Fruit fly (Drosophila melanogaster) whole organism, embryonic: ENCODE data around the gene Eno.
A peak's percentile ranks its signal among the peaks of the same experiment; 100 is the strongest.

Experiments
- Antp ChIP-seq: fragments of 200-800 bp; sonication (Bioruptor generic); optimal IDR thresholded peaks from 3 replicates; lab custom pipeline; 2016; ENCODE audit warnings: missing biosample characterization, missing genetic modification characterization
- Bgb ChIP-seq: fragments of 200-800 bp; sonication (Bioruptor generic); IDR thresholded peaks from 2 replicates; pipeline ENCODE4 v1.3.6; 2022; ENCODE audit warnings: missing biosample characterization, missing genetic modification characterization; ENCODE audit not compliant: partially characterized antibody
- CG10366 ChIP-seq: fragments of 200-800 bp; sonication (Bioruptor generic); IDR thresholded peaks from 2 replicates; pipeline ENCODE4 v1.3.6; 2022; ENCODE audit warnings: missing biosample characterization, missing genetic modification characterization
- CG11696 ChIP-seq: fragments of 200-800 bp; sonication (Bioruptor generic); IDR thresholded peaks from 2 replicates; pipeline ENCODE4 v1.3.6; 2022; ENCODE audit warnings: missing biosample characterization, missing genetic modification characterization
- CG12155 ChIP-seq: fragments of 200-800 bp; sonication (Bioruptor generic); optimal IDR thresholded peaks from 3 replicates; lab custom pipeline; 2016; ENCODE audit warnings: missing biosample characterization, missing genetic modification characterization
- CG12299 ChIP-seq: fragments of 200-800 bp; sonication (Bioruptor generic); optimal IDR thresholded peaks from 2 replicates; lab custom pipeline; 2018; ENCODE audit warnings: missing biosample characterization, mild to moderate bottlenecking, missing genetic modification characterization
- CG14710 ChIP-seq: fragments of 200-800 bp; sonication (Bioruptor generic); optimal IDR thresholded peaks from 3 replicates; lab custom pipeline; 2019; ENCODE audit warnings: missing biosample characterization, mild to moderate bottlenecking, missing genetic modification characterization, moderate library complexity
- CG16813 ChIP-seq: fragments of 200-800 bp; sonication (Bioruptor generic); IDR thresholded peaks from 3 replicates; pipeline ENCODE4 v1.3.6; 2022; ENCODE audit warnings: missing biosample characterization, missing genetic modification characterization; ENCODE audit not compliant: partially characterized antibody
- CG16863 ChIP-seq: fragments of 200-800 bp; sonication (Bioruptor generic); optimal IDR thresholded peaks from 3 replicates; lab custom pipeline; 2016; ENCODE audit warnings: missing biosample characterization, missing genetic modification characterization
- CG2129 ChIP-seq: fragments of 200-800 bp; sonication (Bioruptor generic); IDR thresholded peaks from 2 replicates; pipeline ENCODE4 v1.3.6; 2022; ENCODE audit warnings: missing biosample characterization, missing genetic modification characterization; ENCODE audit not compliant: partially characterized antibody
- CG2889 ChIP-seq: fragments of 200-800 bp; sonication (Bioruptor generic); IDR thresholded peaks from 3 replicates; pipeline ENCODE4 v1.3.6; 2022; ENCODE audit warnings: missing biosample characterization, missing genetic modification characterization
- CG30431 ChIP-seq: fragments of 200-800 bp; sonication (Bioruptor generic); optimal IDR thresholded peaks from 2 replicates; lab custom pipeline; 2017; ENCODE audit warnings: missing biosample characterization, missing genetic modification characterization
- CG31441 ChIP-seq: fragments of 200-800 bp; sonication (Bioruptor generic); IDR thresholded peaks from 2 replicates; pipeline ENCODE4 v1.3.6; 2022; ENCODE audit warnings: missing biosample characterization, missing genetic modification characterization
- CG33213 ChIP-seq: fragments of 200-800 bp; sonication (Bioruptor generic); optimal IDR thresholded peaks from 3 replicates; lab custom pipeline; 2016; ENCODE audit warnings: missing biosample characterization, missing genetic modification characterization
- CG34224 ChIP-seq: fragments of 200-800 bp; sonication (Bioruptor generic); IDR thresholded peaks from 3 replicates; pipeline ENCODE4 v1.3.6; 2022; ENCODE audit warnings: missing biosample characterization, missing genetic modification characterization; ENCODE audit not compliant: partially characterized antibody
- CG42726 ChIP-seq: fragments of 200-800 bp; sonication (Bioruptor generic); IDR thresholded peaks from 2 replicates; pipeline ENCODE4 v1.3.6; 2022; ENCODE audit warnings: missing biosample characterization, missing genetic modification characterization; ENCODE audit not compliant: partially characterized antibody
- CG4707 ChIP-seq: fragments of 200-800 bp; sonication (Bioruptor generic); optimal IDR thresholded peaks from 2 replicates; lab custom pipeline; 2018; ENCODE audit warnings: missing biosample characterization, mild to moderate bottlenecking, missing genetic modification characterization, moderate library complexity
- CG6791 ChIP-seq: fragments of 200-800 bp; sonication (Bioruptor generic); IDR thresholded peaks from 3 replicates; pipeline ENCODE4 v1.3.6; 2022; ENCODE audit warnings: missing biosample characterization, missing genetic modification characterization; ENCODE audit not compliant: partially characterized antibody
- CG6813 ChIP-seq: fragments of 200-800 bp; sonication (Bioruptor generic); optimal IDR thresholded peaks from 2 replicates; lab custom pipeline; 2017; ENCODE audit warnings: missing biosample characterization, missing genetic modification characterization, mild to moderate bottlenecking, moderate library complexity, missing genetic modification reagents
- CG7839 ChIP-seq: fragments of 200-800 bp; sonication (Bioruptor generic); optimal IDR thresholded peaks from 3 replicates; lab custom pipeline; 2018; ENCODE audit warnings: missing biosample characterization, mild to moderate bottlenecking, missing genetic modification characterization, moderate library complexity
- CG9727 ChIP-seq: fragments of 200-800 bp; sonication (Bioruptor generic); optimal IDR thresholded peaks from 3 replicates; lab custom pipeline; 2017; ENCODE audit warnings: missing biosample characterization, mild to moderate bottlenecking, missing genetic modification characterization
- CG9932 ChIP-seq: fragments of 200-800 bp; sonication (Bioruptor generic); IDR thresholded peaks from 2 replicates; pipeline ENCODE4 v1.3.6; 2022; ENCODE audit warnings: missing biosample characterization, missing genetic modification characterization
- D19B ChIP-seq: fragments of 200-800 bp; sonication (Bioruptor generic); optimal IDR thresholded peaks from 2 replicates; lab custom pipeline; 2017; ENCODE audit warnings: missing biosample characterization, mild to moderate bottlenecking, missing genetic modification characterization
- Doc2 ChIP-seq: fragments of 200-800 bp; sonication (Bioruptor generic); IDR thresholded peaks from 2 replicates; pipeline ENCODE4 v1.3.6; 2022; ENCODE audit warnings: missing biosample characterization, missing genetic modification characterization
- Doc3 ChIP-seq: fragments of 200-800 bp; sonication (Bioruptor generic); IDR thresholded peaks from 3 replicates; pipeline ENCODE4 v1.3.6; 2022; ENCODE audit warnings: missing biosample characterization, missing genetic modification characterization; ENCODE audit not compliant: partially characterized antibody
- Eip74EF ChIP-seq, 2 experiments: fragments of 200-800 bp in 1 of 2; fragments of >200 bp in 1 of 2; sonication (Bioruptor generic) in 1 of 2; optimal IDR thresholded peaks; 2 replicates each; lab custom pipeline; 2017 to 2019; ENCODE audit warnings: missing biosample characterization in 2 of 2, missing genetic modification characterization in 2 of 2, mild to moderate bottlenecking in 1 of 2, moderate library complexity in 1 of 2
- Hr78 ChIP-seq, 2 experiments: fragments of 200-800 bp in 1 of 2; fragments of >200 bp in 1 of 2; sonication (Bioruptor generic) in 1 of 2; optimal IDR thresholded peaks; 2 replicates each; lab custom pipeline; 2017 to 2019; ENCODE audit warnings: missing biosample characterization in 2 of 2, missing genetic modification characterization in 2 of 2, mild to moderate bottlenecking in 1 of 2, moderate library complexity in 1 of 2
- Med ChIP-seq: fragments of 200-800 bp; sonication (Bioruptor generic); peaks from one replicate; lab custom pipeline; 2016; ENCODE audit warnings: missing biosample characterization, missing genetic modification characterization, mild to moderate bottlenecking, inconsistent platforms, moderate library complexity
- NFAT ChIP-seq: fragments of 200-800 bp; sonication (Bioruptor generic); IDR thresholded peaks from 2 replicates; pipeline ENCODE4 v1.3.6; 2022; ENCODE audit warnings: missing biosample characterization, missing genetic modification characterization
- Scr ChIP-seq: fragments of 200-800 bp; sonication (Bioruptor generic); IDR thresholded peaks from 2 replicates; pipeline ENCODE4 v1.3.6; 2022; ENCODE audit warnings: missing biosample characterization, missing genetic modification characterization; ENCODE audit not compliant: partially characterized antibody
- Sin3A ChIP-seq: fragments of >200 bp; optimal IDR thresholded peaks from 2 replicates; lab custom pipeline; 2018
- Sry-β ChIP-seq: fragments of 200-800 bp; sonication (Bioruptor generic); optimal IDR thresholded peaks from 2 replicates; lab custom pipeline; 2018; ENCODE audit warnings: missing biosample characterization, mild to moderate bottlenecking, missing genetic modification characterization, moderate library complexity
- Stat92E ChIP-seq, 3 experiments: fragments of >200 bp in 2 of 3; fragments of 200-800 bp in 1 of 3; sonication (Bioruptor generic) in 1 of 3; optimal IDR thresholded peaks; 2 replicates each; lab custom pipeline; 2017 to 2019; ENCODE audit warnings: missing biosample characterization in 3 of 3, missing genetic modification characterization in 3 of 3, mild to moderate bottlenecking in 1 of 3, moderate library complexity in 1 of 3
- YL-1 ChIP-seq: fragments of 200-800 bp; sonication (Bioruptor generic); optimal IDR thresholded peaks from 3 replicates; lab custom pipeline; 2017; ENCODE audit warnings: missing biosample characterization, mild to moderate bottlenecking, missing genetic modification characterization
- bbx ChIP-seq: fragments of 200-800 bp; sonication (Bioruptor generic); IDR thresholded peaks from 2 replicates; pipeline ENCODE4 v1.3.6; 2022; ENCODE audit warnings: missing biosample characterization, missing genetic modification characterization; ENCODE audit not compliant: partially characterized antibody
- crp ChIP-seq, 2 experiments: fragments of 200-800 bp; sonication (Bioruptor generic); optimal IDR thresholded peaks; 2 replicates in 1 of 2; 3 replicates in 1 of 2; lab custom pipeline; 2017; ENCODE audit warnings: missing biosample characterization in 2 of 2, missing genetic modification characterization in 2 of 2, mild to moderate bottlenecking in 1 of 2, moderate library complexity in 1 of 2
- fd102C ChIP-seq: fragments of 200-800 bp; sonication (Bioruptor generic); optimal IDR thresholded peaks from 2 replicates; lab custom pipeline; 2018; ENCODE audit warnings: missing biosample characterization, mild to moderate bottlenecking, missing genetic modification characterization, moderate library complexity
- gcm ChIP-seq: fragments of 200-800 bp; sonication (Bioruptor generic); optimal IDR thresholded peaks from 2 replicates; lab custom pipeline; 2019; ENCODE audit warnings: missing biosample characterization, mild to moderate bottlenecking, missing genetic modification characterization, moderate library complexity
- gro ChIP-seq: fragments of 200-800 bp; sonication (Bioruptor generic); optimal IDR thresholded peaks from 2 replicates; lab custom pipeline; 2016; ENCODE audit warnings: missing biosample characterization, missing genetic modification characterization
- inv ChIP-seq: fragments of 200-800 bp; sonication (Bioruptor generic); IDR thresholded peaks from 2 replicates; pipeline ENCODE4 v1.3.6; 2022; ENCODE audit warnings: missing biosample characterization, missing genetic modification characterization; ENCODE audit not compliant: partially characterized antibody
- jigr1 ChIP-seq: fragments of 200-800 bp; sonication (Bioruptor generic); IDR thresholded peaks from 3 replicates; pipeline ENCODE4 v1.3.6; 2022; ENCODE audit warnings: missing biosample characterization, missing genetic modification characterization
- nerfin-1 ChIP-seq: fragments of 200-800 bp; sonication (Bioruptor generic); optimal IDR thresholded peaks from 3 replicates; lab custom pipeline; 2019; ENCODE audit warnings: missing biosample characterization, mild to moderate bottlenecking, missing genetic modification characterization, moderate library complexity
- nmo ChIP-seq: fragments of 200-800 bp; sonication (Bioruptor generic); optimal IDR thresholded peaks from 2 replicates; lab custom pipeline; 2018; ENCODE audit warnings: missing biosample characterization, mild to moderate bottlenecking, missing genetic modification characterization, moderate library complexity
- nom ChIP-seq: fragments of 200-800 bp; sonication (Bioruptor generic); optimal IDR thresholded peaks from 2 replicates; lab custom pipeline; 2017; ENCODE audit warnings: missing biosample characterization, missing genetic modification characterization, mild to moderate bottlenecking, moderate library complexity, missing genetic modification reagents
- stwl ChIP-seq: fragments of 200-800 bp; sonication (Bioruptor generic); optimal IDR thresholded peaks from 3 replicates; lab custom pipeline; 2018; ENCODE audit warnings: missing biosample characterization, mild to moderate bottlenecking, missing genetic modification characterization, moderate library complexity
- unc-4 ChIP-seq: fragments of 200-800 bp; sonication (Bioruptor generic); IDR thresholded peaks from 2 replicates; pipeline ENCODE4 v1.3.6; 2022; ENCODE audit warnings: missing biosample characterization, missing genetic modification characterization; ENCODE audit not compliant: partially characterized antibody
- vnd ChIP-seq: fragments of 200-800 bp; sonication (Bioruptor generic); IDR thresholded peaks from 3 replicates; pipeline ENCODE4 v1.3.6; 2022; ENCODE audit warnings: missing biosample characterization, missing genetic modification characterization; ENCODE audit not compliant: partially characterized antibody
- z ChIP-seq: fragments of 200-800 bp; sonication (Bioruptor generic); IDR thresholded peaks from 3 replicates; pipeline ENCODE4 v1.3.6; 2022; ENCODE audit warnings: missing biosample characterization, missing genetic modification characterization

The Eno gene

dm6 chr2L:1751953-1752352 lies 22.5 kb upstream of the Eno start, which contains the start of the genes CG17712 and CG17648 (continued):
- TF ChIP-seq CG9932 (GFP tag; lab: Robert Waterston, UW) (no peak), Sry-β (peak; percentile 82), crp (GFP tag; optimal IDR thresholded peaks at IDR 0.05; lab: Kevin White, UChicago) (peak; percentile 31 to 90), inv (GFP tag; lab: Robert Waterston, UW) (peak; percentile 65), CG42726 (GFP tag; lab: Robert Waterston, UW) (peak; percentile 79), Doc3 (GFP tag; lab: Robert Waterston, UW) (peak; percentile 85), CG31441 (GFP tag; lab: Robert Waterston, UW) (0 out of 2 replicates have a peak, but pooled peaks have one; percentile 19), stwl (tag; lab: Kevin White, UChicago) (peak; percentile 86), CG16863 (GFP tag; lab: Kevin White, UChicago) (no peak), Stat92E (GFP tag; optimal IDR thresholded peaks at IDR 0.05; lab: Kevin White, UChicago) (no peak), Hr78 (GFP tag; optimal IDR thresholded peaks at IDR 0.05; lab: Kevin White, UChicago) (no peak), nerfin-1 (tag; lab: Kevin White, UChicago) (peak; percentile 15), YL-1 (GFP tag; lab: Kevin White, UChicago) (peak; percentile 30), Doc2 (GFP tag; lab: Robert Waterston, UW) (no peak), nom (GFP tag; lab: Kevin White, UChicago) (no peak), CG2889 (GFP tag; lab: Robert Waterston, UW) (no peak), CG16813 (GFP tag; lab: Robert Waterston, UW) (peak; percentile 82), bbx (GFP tag; lab: Robert Waterston, UW) (peak; percentile 87), CG12299 (tag; lab: Kevin White, UChicago) (no peak), gcm (peak; percentile 72), CG2129 (GFP tag; lab: Robert Waterston, UW) (peak; percentile 51), CG30431 (GFP tag; lab: Kevin White, UChicago) (no peak), Scr (GFP tag; lab: Robert Waterston, UW) (peak; percentile 85), unc-4 (GFP tag; lab: Robert Waterston, UW) (peak; percentile 83), CG4707 (GFP tag; lab: Kevin White, UChicago) (no peak), Med (GFP tag; lab: Kevin White, UChicago) (peak; percentile 82), NFAT (GFP tag; lab: Robert Waterston, UW) (peak; percentile 38; the same call in 1 of the 2 replicates), CG14710 (tag; lab: Kevin White, UChicago) (peak; percentile 16), CG12155 (GFP tag; lab: Kevin White, UChicago) (no peak), CG6813 (GFP tag; lab: Kevin White, UChicago) (no peak), gro (no peak), CG9727 (GFP tag; lab: Kevin White, UChicago) (no peak), CG10366 (GFP tag; lab: Robert Waterston, UW) (no peak), nmo (GFP tag; lab: Kevin White, UChicago) (peak; percentile 20), CG7839 (no peak), CG6791 (GFP tag; lab: Robert Waterston, UW) (peak; percentile 89), jigr1 (GFP tag; lab: Robert Waterston, UW) (peak; percentile 45; the same call in 1 of the 3 replicates), fd102C (GFP tag; lab: Kevin White, UChicago) (no peak), CG11696 (GFP tag; lab: Robert Waterston, UW) (no peak), vnd (GFP tag; lab: Robert Waterston, UW) (peak; percentile 79), Bgb (GFP tag; lab: Robert Waterston, UW) (peak; percentile 84), D19B (GFP tag; lab: Kevin White, UChicago) (no peak), CG33213 (GFP tag; lab: Kevin White, UChicago) (no peak), Sin3A (lab: Kevin White, UChicago) (peak; percentile 17), Antp (no peak), Eip74EF (GFP tag; optimal IDR thresholded peaks at IDR 0.05; lab: Kevin White, UChicago) (no peak), z (GFP tag; lab: Robert Waterston, UW) (no peak), CG34224 (GFP tag; lab: Robert Waterston, UW) (peak; percentile 86)
